Worm (Caenorhabditis elegans) whole organism, L3 larva: Measurements from ENCODE around the gene F42A6.6.

ENCODE experiments used
- ama-1 ChIP-seq: fragments of 150-350 bp; optimal IDR thresholded peaks from 2 replicates; lab custom pipeline; 2018
- elt-3 ChIP-seq, 3 experiments: fragments of 150-350 bp in 1 of 3; sonication (generic microtip) in 2 of 3; optimal IDR thresholded peaks; 2 replicates in 2 of 3; 4 replicates in 1 of 3; lab custom pipeline; 2014 to 2017; ENCODE audit warnings: missing biosample characterization in 3 of 3, missing genetic modification characterization in 3 of 3
- nhr-23 ChIP-seq: fragments of 150-350 bp; optimal IDR thresholded peaks from 2 replicates; lab custom pipeline; 2014; ENCODE audit warnings: missing biosample characterization, missing genetic modification reagents, missing genetic modification characterization
- nhr-28 ChIP-seq: fragments of 150-350 bp; optimal IDR thresholded peaks from 2 replicates; lab custom pipeline; 2014; ENCODE audit warnings: missing biosample characterization, missing genetic modification characterization
- pqm-1 ChIP-seq: fragments of 150-350 bp; optimal IDR thresholded peaks from 2 replicates; lab custom pipeline; 2017; ENCODE audit warnings: missing biosample characterization, missing genetic modification characterization, inconsistent platforms
- zag-1 ChIP-seq: fragments of 150-350 bp; optimal IDR thresholded peaks from 2 replicates; lab custom pipeline; 2014; ENCODE audit warnings: missing biosample characterization, missing genetic modification characterization

DNA sequence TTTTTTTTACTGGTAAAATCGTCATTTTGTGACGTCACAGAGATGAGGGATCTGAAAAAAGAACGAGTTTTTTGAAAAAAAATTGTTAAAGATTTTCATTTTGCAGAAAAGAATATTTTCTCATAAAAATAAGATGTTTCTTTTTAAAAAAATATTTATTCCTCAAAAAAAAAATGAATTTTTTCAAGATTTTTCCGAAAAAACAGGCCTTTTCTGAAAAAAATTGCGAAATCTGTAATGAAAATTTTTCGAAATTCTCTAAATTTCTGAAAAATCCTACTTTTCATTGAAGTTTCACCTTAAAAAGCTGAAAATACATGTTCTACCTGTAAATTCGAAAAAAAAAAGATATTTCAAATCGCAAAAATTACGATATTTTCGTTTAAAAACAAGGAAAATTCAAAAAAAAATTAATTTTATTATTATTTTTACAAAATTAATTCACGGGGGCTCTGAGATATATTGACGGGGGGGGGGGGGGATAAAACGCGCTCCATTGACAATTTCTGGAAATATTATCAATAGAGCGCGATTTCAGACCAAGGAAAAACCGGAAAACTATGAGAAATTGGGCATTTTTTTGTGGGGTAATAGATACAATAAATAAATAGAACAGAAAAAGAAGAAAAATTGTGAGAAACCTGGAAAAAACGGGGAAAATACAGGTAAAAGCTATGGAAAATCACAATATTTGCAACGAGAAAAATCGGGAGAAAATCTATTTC is 41.6 kb upstream of the F42A6.6 start, which contains the start of gene otub-4:
- TF ChIP-seq ama-1 (lab: Kevin White, UChicago) (no peak), nhr-28 (tag; lab: Kevin White, UChicago) (no peak), nhr-23 (tag; lab: Kevin White, UChicago) (no peak), elt-3 (tag; optimal IDR thresholded peaks at IDR 0.05; lab: Kevin White, UChicago) (no peak), pqm-1 (tag; lab: Kevin White, UChicago) (no peak), zag-1 (tag; lab: Kevin White, UChicago) (no peak)
